Fruit fly (Drosophila melanogaster): ENCODE data around the gene Sirt7.

DNA sequence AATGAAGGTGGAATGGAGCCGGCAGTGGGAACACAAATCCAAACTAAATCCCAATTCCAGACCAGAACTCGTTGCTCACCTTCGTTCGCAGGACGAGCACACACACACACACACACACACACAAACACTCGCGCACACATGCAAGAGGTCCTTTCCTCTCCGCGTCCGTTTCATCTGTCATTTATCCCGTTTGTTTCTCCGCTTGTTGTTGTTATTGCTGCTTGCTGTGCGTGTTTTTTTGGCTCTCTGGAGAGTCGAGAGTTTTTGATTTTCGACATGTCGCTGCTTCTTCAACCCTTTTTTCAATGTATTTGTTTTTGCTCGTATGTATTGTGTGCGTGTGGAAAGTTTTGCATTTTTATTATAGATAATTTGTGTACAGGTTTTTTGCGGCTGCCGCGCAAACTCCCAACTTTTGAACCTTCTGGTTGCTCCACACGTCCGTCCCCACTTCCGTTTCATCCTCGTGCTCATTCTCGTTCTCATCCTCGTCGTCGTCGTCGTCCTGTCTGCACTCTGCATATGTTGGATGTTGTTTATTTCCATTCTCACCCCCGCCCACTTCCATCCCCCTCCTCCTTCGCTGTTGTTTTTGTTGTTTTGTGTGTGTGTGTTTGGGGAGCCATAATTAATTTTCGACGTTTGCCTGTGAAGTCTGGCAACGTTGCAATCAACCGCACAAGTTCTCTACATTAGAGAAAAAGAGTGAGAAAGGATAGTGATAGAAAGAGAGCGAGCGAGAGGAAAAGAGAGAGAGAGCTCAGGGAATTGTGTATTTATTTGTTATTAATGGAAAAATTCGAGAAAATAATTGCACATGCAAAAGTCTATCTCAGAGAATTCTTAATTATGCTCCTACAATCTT, 13.7 kb downstream of the Sirt7 start:
- no peak for TF ChIP-seq CG17806 (tag; optimal IDR thresholded peaks at IDR 0.05)
- no peak for TF ChIP-seq CG12605 (GFP tag; IDR thresholded peaks at IDR 0.05)
- TF ChIP-seq D1 (tag; optimal IDR thresholded peaks at IDR 0.05): no peak
